Fruit fly (Drosophila melanogaster): ENCODE measurements around the gene CG9300.

CG9300 gene

dm6 chr3L:19557197-19557995 lies 5.2 kb downstream of the CG9300 start (continued):
- peak; percentile 39 for TF ChIP-seq CG8319 (GFP tag; optimal IDR thresholded peaks at IDR 0.05)
- TF ChIP-seq svp (GFP tag): peak; percentile 74
- peak; percentile 60 for TF ChIP-seq CG4318 (GFP tag; optimal IDR thresholded peaks at IDR 0.05)
- TF ChIP-seq CG6808 (GFP tag; optimal IDR thresholded peaks at IDR 0.05): peak; percentile 63
- peak; percentile 49 for TF ChIP-seq Sox15 (GFP tag; optimal IDR thresholded peaks at IDR 0.05)
- no peak for TF ChIP-seq dac (GFP tag; optimal IDR thresholded peaks at IDR 0.05)
- peak; percentile 65 for TF ChIP-seq CG8119 (GFP tag; IDR thresholded peaks at IDR 0.05)
- TF ChIP-seq Eip78C (GFP tag): peak; percentile 51
- peak; percentile 50 for TF ChIP-seq CG1621 (tag; optimal IDR thresholded peaks at IDR 0.05)
- no peak for TF ChIP-seq dsx (GFP tag; optimal IDR thresholded peaks at IDR 0.05; ENCODE audit: poor library complexity, severe bottlenecking)
- TF ChIP-seq esn (GFP tag; optimal IDR thresholded peaks at IDR 0.05): peak; percentile 69
- peak; percentile 80 for TF ChIP-seq CG8632 (GFP tag; optimal IDR thresholded peaks at IDR 0.05)
- TF ChIP-seq topi (GFP tag; optimal IDR thresholded peaks at IDR 0.05): peak; percentile 25
- TF ChIP-seq CG3919 (GFP tag; optimal IDR thresholded peaks at IDR 0.05): peak; percentile 63
- peak; percentile 24 for TF ChIP-seq net (GFP tag; optimal IDR thresholded peaks at IDR 0.05)
- peak; percentile 49; the same call in 1 of the 3 replicates for TF ChIP-seq CG6163 (GFP tag; IDR thresholded peaks at IDR 0.05)
- TF ChIP-seq CG11902 (GFP tag; optimal IDR thresholded peaks at IDR 0.05): peak; percentile 19
- TF ChIP-seq fd59A (GFP tag; optimal IDR thresholded peaks at IDR 0.05): no peak
- peak; percentile 63 for TF ChIP-seq spab (GFP tag; optimal IDR thresholded peaks at IDR 0.05)
- TF ChIP-seq CG11762 (GFP tag; optimal IDR thresholded peaks at IDR 0.05; ENCODE audit: insufficient read depth): peak; percentile 41
- TF ChIP-seq vri (GFP tag; optimal IDR thresholded peaks at IDR 0.05): no peak
- TF ChIP-seq cyc (GFP tag; optimal IDR thresholded peaks at IDR 0.05): peak; percentile 23
- peak; percentile 6 for TF ChIP-seq Hr4 (GFP tag; optimal IDR thresholded peaks at IDR 0.05)
- no peak for TF ChIP-seq eg (GFP tag; IDR thresholded peaks at IDR 0.05)

DNA sequence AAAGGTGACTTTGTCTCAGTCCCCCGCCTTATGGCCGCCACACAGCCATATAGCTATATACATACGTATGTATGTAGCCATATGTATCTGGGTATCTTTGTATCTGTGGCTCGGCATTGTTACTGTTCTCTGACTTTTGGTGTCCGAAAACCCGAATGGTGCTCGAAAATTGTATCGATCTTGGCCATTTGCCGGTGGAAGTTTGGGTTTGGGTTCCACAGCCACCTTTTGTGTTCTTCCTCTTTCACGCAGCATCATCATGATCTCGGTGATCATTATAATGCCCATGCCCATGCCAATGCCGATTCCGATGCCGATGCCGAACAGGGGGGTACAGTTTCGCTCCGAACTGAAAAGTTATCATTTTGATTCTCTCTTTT lies 5.8 kb downstream of the CG9300 start:
- no peak for TF ChIP-seq CG6854 (GFP tag; optimal IDR thresholded peaks at IDR 0.05)
- peak; percentile 85 for TF ChIP-seq dsx (GFP tag; optimal IDR thresholded peaks at IDR 0.05; ENCODE audit: poor library complexity, severe bottlenecking)
- peak; percentile 34 for TF ChIP-seq svp (GFP tag)
- TF ChIP-seq CG3032 (tag; optimal IDR thresholded peaks at IDR 0.05): no peak
- peak; percentile 40 for TF ChIP-seq CG6808 (GFP tag; optimal IDR thresholded peaks at IDR 0.05)
- TF ChIP-seq Eip78C (GFP tag): peak; percentile 70

dm6 chr3L:19558674-19559073 lies 6.5 kb downstream of the CG9300 start:
- TF ChIP-seq Eip78C (GFP tag): peak; percentile 25
- TF ChIP-seq dsx (GFP tag; optimal IDR thresholded peaks at IDR 0.05; ENCODE audit: poor library complexity, severe bottlenecking): no peak

DNA sequence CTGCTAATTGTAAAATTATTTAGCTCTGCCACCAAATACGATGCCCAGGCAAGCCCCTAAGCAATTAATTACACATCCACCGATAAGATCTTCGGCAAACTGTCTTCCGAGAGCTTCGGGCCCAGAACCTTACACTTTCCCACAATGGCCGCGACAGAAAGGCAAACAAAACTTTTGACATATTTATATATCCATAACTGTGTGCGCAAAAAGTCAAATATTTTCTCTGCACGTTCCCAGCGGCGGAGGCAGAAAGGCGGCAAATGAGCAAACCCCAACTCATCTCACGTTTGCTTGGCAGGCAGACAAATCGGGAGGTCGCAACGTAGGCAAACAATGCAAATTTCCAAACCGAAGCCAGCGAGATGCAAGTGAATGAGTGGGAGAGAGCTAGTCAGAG lies 7.0 kb downstream of the CG9300 start:
- TF ChIP-seq CG1621 (tag; optimal IDR thresholded peaks at IDR 0.05) (no peak), vri (GFP tag; optimal IDR thresholded peaks at IDR 0.05) (no peak), fkh (GFP tag; optimal IDR thresholded peaks at IDR 0.05) (peak; percentile 77), Sox102F (GFP tag; optimal IDR thresholded peaks at IDR 0.05) (peak; percentile 7), ss (GFP tag; optimal IDR thresholded peaks at IDR 0.05) (no peak), svp (GFP tag) (peak; percentile 5), CG10631 (GFP tag; optimal IDR thresholded peaks at IDR 0.05) (no peak)

dm6 chr3L:19560005-19560694 lies 7.9 kb downstream of the CG9300 start:
- TF ChIP-seq Eip75B (GFP tag; optimal IDR thresholded peaks at IDR 0.05): no peak
- no peak for TF ChIP-seq CG6808 (GFP tag; optimal IDR thresholded peaks at IDR 0.05)
- TF ChIP-seq dsx (GFP tag; optimal IDR thresholded peaks at IDR 0.05; ENCODE audit: poor library complexity, severe bottlenecking): peak; percentile 65
- no peak for TF ChIP-seq eg (GFP tag; IDR thresholded peaks at IDR 0.05)
- peak; percentile 72 for TF ChIP-seq Hr38 (GFP tag; optimal IDR thresholded peaks at IDR 0.05)
- no peak for TF ChIP-seq CG4318 (GFP tag; optimal IDR thresholded peaks at IDR 0.05)
- no peak for TF ChIP-seq fd85E (GFP tag; optimal IDR thresholded peaks at IDR 0.05)
- TF ChIP-seq CG6163 (GFP tag; IDR thresholded peaks at IDR 0.05): no peak; the same call in 2 of the 3 replicates
- TF ChIP-seq CG10669 (GFP tag; optimal IDR thresholded peaks at IDR 0.05): no peak
- TF ChIP-seq Smox (GFP tag; optimal IDR thresholded peaks at IDR 0.05): no peak
- TF ChIP-seq CG6276 (GFP tag; optimal IDR thresholded peaks at IDR 0.05): peak; percentile 75
- no peak for TF ChIP-seq CG11294 (GFP tag; IDR thresholded peaks at IDR 0.05)
- no peak for TF ChIP-seq CG3919 (GFP tag; optimal IDR thresholded peaks at IDR 0.05)
- peak in 1 of 2 experiments; percentile 69 for TF ChIP-seq ss (GFP tag; optimal IDR thresholded peaks at IDR 0.05)
- TF ChIP-seq acj6 (GFP tag; optimal IDR thresholded peaks at IDR 0.05): no peak
- TF ChIP-seq CG11902 (GFP tag; optimal IDR thresholded peaks at IDR 0.05): no peak
- TF ChIP-seq fkh (GFP tag; optimal IDR thresholded peaks at IDR 0.05): no peak
- TF ChIP-seq Eip78C (GFP tag): no peak
- no peak for TF ChIP-seq Gug (GFP tag; IDR thresholded peaks at IDR 0.05)
- no peak for TF ChIP-seq CG8319 (GFP tag; optimal IDR thresholded peaks at IDR 0.05)
- no peak for TF ChIP-seq CG8119 (GFP tag; IDR thresholded peaks at IDR 0.05)
